Fruit fly (Drosophila melanogaster) whole organism, pupa: Measurements from ENCODE around the gene nis.

ENCODE experiments used
- CG10348 ChIP-seq: fragments of 200-800 bp; sonication (Bioruptor generic); IDR thresholded peaks from 2 replicates; pipeline ENCODE4 v1.3.6; 2022; ENCODE audit warnings: missing biosample characterization, missing genetic modification characterization
- CG12605 ChIP-seq: fragments of 200-800 bp; sonication (Bioruptor generic); IDR thresholded peaks from 2 replicates; pipeline ENCODE4 v1.3.6; 2022; ENCODE audit warnings: missing biosample characterization, missing genetic modification characterization
- CG13204 ChIP-seq: fragments of 200-800 bp; sonication (Bioruptor generic); optimal IDR thresholded peaks from 2 replicates; lab custom pipeline; 2018; ENCODE audit warnings: missing biosample characterization, mild to moderate bottlenecking, missing genetic modification characterization, moderate library complexity
- CG14655 ChIP-seq: fragments of 200-800 bp; sonication (Bioruptor generic); optimal IDR thresholded peaks from 3 replicates; lab custom pipeline; 2017; ENCODE audit warnings: mild to moderate bottlenecking, missing biosample characterization, missing genetic modification reagents, missing genetic modification characterization
- CG15710 ChIP-seq: fragments of 200-800 bp; sonication (Bioruptor generic); optimal IDR thresholded peaks from 2 replicates; lab custom pipeline; 2018; ENCODE audit warnings: missing biosample characterization, mild to moderate bottlenecking, missing genetic modification characterization, moderate library complexity
- CG17806 ChIP-seq: fragments of 200-800 bp; sonication (Bioruptor generic); optimal IDR thresholded peaks from 2 replicates; lab custom pipeline; 2018; ENCODE audit warnings: missing biosample characterization, mild to moderate bottlenecking, missing genetic modification characterization, moderate library complexity
- CG32121 ChIP-seq: fragments of 200-800 bp; sonication (Bioruptor generic); IDR thresholded peaks from 2 replicates; pipeline ENCODE4 v1.3.6; 2022; ENCODE audit warnings: missing biosample characterization, missing genetic modification characterization
- CG34367 ChIP-seq: fragments of 200-800 bp; sonication (Bioruptor generic); optimal IDR thresholded peaks from 2 replicates; lab custom pipeline; 2018; ENCODE audit warnings: missing biosample characterization, mild to moderate bottlenecking, missing genetic modification characterization
- CG4496 ChIP-seq: fragments of 200-800 bp; sonication (Bioruptor generic); IDR thresholded peaks from 3 replicates; pipeline ENCODE4 v1.3.6; 2022; ENCODE audit warnings: missing biosample characterization, missing genetic modification characterization
- CG8159 ChIP-seq: fragments of 200-800 bp; sonication (Bioruptor generic); optimal IDR thresholded peaks from 3 replicates; lab custom pipeline; 2018; ENCODE audit warnings: missing biosample characterization, mild to moderate bottlenecking, missing genetic modification characterization, moderate library complexity
- CG8301 ChIP-seq: fragments of 200-800 bp; sonication (Bioruptor generic); optimal IDR thresholded peaks from 2 replicates; lab custom pipeline; 2018; ENCODE audit warnings: missing biosample characterization, mild to moderate bottlenecking, missing genetic modification characterization
- CG9948 ChIP-seq: fragments of 200-800 bp; sonication (Bioruptor generic); optimal IDR thresholded peaks from 2 replicates; lab custom pipeline; 2018; ENCODE audit warnings: missing biosample characterization, mild to moderate bottlenecking, missing genetic modification characterization, moderate library complexity
- D1 ChIP-seq: fragments of 200-800 bp; sonication (Bioruptor generic); optimal IDR thresholded peaks from 2 replicates; lab custom pipeline; 2018; ENCODE audit warnings: missing biosample characterization, mild to moderate bottlenecking, missing genetic modification characterization, moderate library complexity
- EcR ChIP-seq: fragments of 200-800 bp; sonication (Bioruptor generic); optimal IDR thresholded peaks from 3 replicates; lab custom pipeline; 2019; ENCODE audit warnings: missing biosample characterization, missing genetic modification characterization, mild to moderate bottlenecking, moderate library complexity, missing genetic modification reagents
- Ets98B ChIP-seq: fragments of 200-800 bp; sonication (Bioruptor generic); IDR thresholded peaks from 2 replicates; pipeline ENCODE4 v1.3.6; 2022; ENCODE audit warnings: missing biosample characterization, missing genetic modification characterization
- Pif1A ChIP-seq: fragments of 200-800 bp; sonication (Bioruptor generic); optimal IDR thresholded peaks from 3 replicates; lab custom pipeline; 2016; ENCODE audit warnings: missing biosample characterization, missing genetic modification characterization
- Pif1B ChIP-seq: fragments of 200-800 bp; sonication (Bioruptor generic); optimal IDR thresholded peaks from 3 replicates; lab custom pipeline; 2016; ENCODE audit warnings: missing biosample characterization, missing genetic modification characterization
- Snoo ChIP-seq: fragments of 200-800 bp; sonication (Bioruptor generic); optimal IDR thresholded peaks from 3 replicates; lab custom pipeline; 2017; ENCODE audit warnings: missing biosample characterization, mild to moderate bottlenecking, missing genetic modification characterization, inconsistent platforms
- fd96Ca ChIP-seq: fragments of 200-800 bp; sonication (Bioruptor generic); IDR thresholded peaks from 3 replicates; pipeline ENCODE4 v1.3.6; 2022; ENCODE audit warnings: missing biosample characterization, missing genetic modification characterization
- gl ChIP-seq: fragments of 200-800 bp; sonication (Bioruptor generic); optimal IDR thresholded peaks from 2 replicates; lab custom pipeline; 2018; ENCODE audit warnings: missing biosample characterization, mild to moderate bottlenecking, missing genetic modification characterization
- rn ChIP-seq: fragments of 200-800 bp; sonication (Bioruptor generic); IDR thresholded peaks from 2 replicates; pipeline ENCODE4 v1.3.6; 2022; ENCODE audit warnings: missing biosample characterization, missing genetic modification characterization

The nis gene

DNA sequence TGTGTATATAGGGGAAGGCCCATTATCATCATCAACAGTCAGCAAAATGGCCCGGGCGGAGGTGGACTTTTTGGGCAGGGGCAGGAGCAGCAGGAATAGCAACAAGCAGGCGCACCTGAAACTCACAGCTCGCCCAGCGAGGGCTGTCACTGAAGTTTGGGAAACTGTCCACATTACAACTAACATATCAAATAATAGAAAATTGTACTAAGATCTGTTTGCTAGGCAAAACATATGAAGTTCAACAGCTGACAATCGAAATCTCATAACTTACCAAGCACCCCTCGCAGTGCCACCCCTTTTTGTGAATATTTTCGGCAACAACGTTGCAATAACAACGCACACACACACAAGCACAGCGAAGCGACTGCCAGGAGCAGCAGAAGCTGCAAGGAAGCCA is 37.8 kb upstream of the nis start:
- TF ChIP-seq CG8159 (tag; lab: Kevin White, UChicago), result peak; percentile 12
- 0 out of 3 replicates have a peak, but pooled peaks have one; percentile 27 for TF ChIP-seq fd96Ca (GFP tag; lab: Robert Waterston, UW)
- TF ChIP-seq CG4496, result 0 out of 3 replicates have a peak, but pooled peaks have one; percentile 38
- TF ChIP-seq CG15710 (tag; lab: Kevin White, UChicago), result peak; percentile 8
- TF ChIP-seq CG10348, result no peak

dm6 chr2L:1620797-1621196 is 33.8 kb upstream of the nis start:
- TF ChIP-seq CG17806 (no peak), CG8159 (tag; lab: Kevin White, UChicago) (peak; percentile 7), EcR (GFP tag; lab: Kevin White, UChicago) (no peak)

DNA sequence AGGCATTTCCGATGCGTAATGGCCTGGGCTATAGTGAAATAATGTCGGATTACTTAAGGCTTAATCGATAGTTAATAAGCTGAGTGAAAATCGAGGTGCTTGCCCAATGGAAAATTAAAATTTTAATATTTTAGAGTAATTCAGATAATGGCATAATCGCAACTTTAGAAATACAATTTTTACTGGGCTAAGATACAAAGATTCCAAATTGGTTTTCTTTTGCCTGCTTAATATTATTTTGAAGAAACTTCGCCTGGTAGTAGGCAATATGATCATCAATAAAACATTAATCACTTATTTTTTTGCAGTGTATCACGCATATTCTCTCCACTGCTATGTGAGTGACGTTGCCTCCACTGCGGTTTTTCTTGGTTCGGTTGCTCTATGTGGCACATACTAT is 32.2 kb upstream of the nis start:
- TF ChIP-seq Ets98B (GFP tag; lab: Robert Waterston, UW) (no peak), gl (no peak), CG10348 (no peak), D1 (no peak), CG15710 (tag; lab: Kevin White, UChicago) (no peak), CG17806 (no peak), Pif1A (GFP tag; lab: Kevin White, UChicago) (no peak), CG8159 (tag; lab: Kevin White, UChicago) (no peak), CG12605 (GFP tag; lab: Robert Waterston, UW) (no peak), CG32121 (no peak), CG9948 (tag; lab: Kevin White, UChicago) (no peak), fd96Ca (GFP tag; lab: Robert Waterston, UW) (no peak), CG13204 (GFP tag; lab: Kevin White, UChicago) (no peak), Pif1B (no peak), CG4496 (no peak), rn (no peak), EcR (GFP tag; lab: Kevin White, UChicago) (no peak), CG8301 (tag; lab: Kevin White, UChicago) (no peak), Snoo (tag; lab: Kevin White, UChicago) (no peak), CG14655 (GFP tag; lab: Kevin White, UChicago) (no peak)

- TF ChIP-seq Pif1A (GFP tag; lab: Kevin White, UChicago), result no peak
- no peak for TF ChIP-seq gl
- TF ChIP-seq CG34367 (tag; lab: Kevin White, UChicago), result no peak
- no peak for TF ChIP-seq CG9948 (tag; lab: Kevin White, UChicago)
- TF ChIP-seq fd96Ca (GFP tag; lab: Robert Waterston, UW), result no peak
- no peak for TF ChIP-seq CG8159 (tag; lab: Kevin White, UChicago)
- no peak for TF ChIP-seq CG32121
- TF ChIP-seq CG13204 (GFP tag; lab: Kevin White, UChicago), result no peak
- TF ChIP-seq CG14655 (GFP tag; lab: Kevin White, UChicago), result no peak
- no peak for TF ChIP-seq CG10348
Measured at dm6 chr2L:1618696-1619095, 31.7 kb upstream of the nis start.

DNA sequence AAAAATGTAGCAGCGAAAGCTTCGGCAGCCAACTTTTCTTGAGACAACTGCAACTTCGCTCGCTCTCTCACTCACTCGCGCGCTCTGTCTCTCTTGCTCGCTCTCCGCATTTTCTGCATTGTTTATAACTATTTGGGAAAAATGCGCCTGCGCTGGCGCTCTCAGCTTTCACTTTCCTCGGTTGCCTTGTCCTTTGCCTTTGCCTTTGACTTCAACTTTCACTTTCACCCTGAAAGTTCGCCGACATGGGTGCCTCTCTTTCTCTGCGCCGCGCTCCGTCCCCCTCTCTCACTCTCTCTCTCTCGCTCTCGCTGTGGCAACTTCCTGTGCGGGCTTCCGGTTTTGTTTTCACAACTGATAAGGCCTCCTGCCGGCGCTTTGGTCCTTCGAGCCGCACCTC is 30.8 kb upstream of the nis start:
- TF ChIP-seq CG15710 (tag; lab: Kevin White, UChicago) (peak; percentile 33), CG8159 (tag; lab: Kevin White, UChicago) (peak; percentile 36), CG9948 (tag; lab: Kevin White, UChicago) (no peak), CG17806 (no peak), EcR (GFP tag; lab: Kevin White, UChicago) (peak; percentile 66), CG13204 (GFP tag; lab: Kevin White, UChicago) (peak; percentile 62), CG8301 (tag; lab: Kevin White, UChicago) (peak; percentile 4), Pif1A (GFP tag; lab: Kevin White, UChicago) (no peak), CG14655 (GFP tag; lab: Kevin White, UChicago) (peak; percentile 62), Ets98B (GFP tag; lab: Robert Waterston, UW) (peak; percentile 25; the same call in 1 of the 2 replicates), CG4496 (0 out of 3 replicates have a peak, but pooled peaks have one; percentile 17), gl (peak; percentile 35), CG34367 (tag; lab: Kevin White, UChicago) (peak; percentile 34)

- TF ChIP-seq CG8301 (tag; lab: Kevin White, UChicago) (no peak), Ets98B (GFP tag; lab: Robert Waterston, UW) (peak; percentile 29; the same call in 1 of the 2 replicates)
Measured at dm6 chr2L:1615753-1616152, 28.8 kb upstream of the nis start.

- TF ChIP-seq CG9948 (tag; lab: Kevin White, UChicago), result no peak
- TF ChIP-seq CG8301 (tag; lab: Kevin White, UChicago), result no peak
- TF ChIP-seq CG34367 (tag; lab: Kevin White, UChicago), result no peak
- no peak for TF ChIP-seq CG15710 (tag; lab: Kevin White, UChicago)
- no peak for TF ChIP-seq CG4496
- TF ChIP-seq CG10348, result no peak
- TF ChIP-seq Pif1B, result no peak
- no peak for TF ChIP-seq CG17806
- no peak for TF ChIP-seq rn
- no peak for TF ChIP-seq CG13204 (GFP tag; lab: Kevin White, UChicago)
- TF ChIP-seq CG32121, result no peak
- no peak for TF ChIP-seq CG14655 (GFP tag; lab: Kevin White, UChicago)
Measured at dm6 chr2L:1613748-1614365, 26.9 kb upstream of the nis start, which contains the start of gene RFeSP. Gene RFeSP, minus strand, starts transcription at chr2L:1614160.
